Fruit fly (Drosophila melanogaster) whole organism, embryonic: ENCODE measurements around the gene CG33631.
A peak's percentile ranks its signal among the peaks of the same experiment; 100 is the strongest.

ENCODE experiments used
- Asciz ChIP-seq: fragments of 200-800 bp; sonication (Bioruptor generic); optimal IDR thresholded peaks from 2 replicates; lab custom pipeline; 2017; ENCODE audit warnings: missing biosample characterization, mild to moderate bottlenecking, missing genetic modification characterization, missing genetic modification reagents
- Bgb ChIP-seq: fragments of 200-800 bp; sonication (Bioruptor generic); IDR thresholded peaks from 2 replicates; pipeline ENCODE4 v1.3.6; 2022; ENCODE audit warnings: missing biosample characterization, missing genetic modification characterization; ENCODE audit not compliant: partially characterized antibody
- CG10147 ChIP-seq: fragments of 200-800 bp; sonication (Bioruptor generic); optimal IDR thresholded peaks from 2 replicates; lab custom pipeline; 2019; ENCODE audit warnings: missing biosample characterization, mild to moderate bottlenecking, missing genetic modification characterization, moderate library complexity
- CG10462 ChIP-seq: fragments of 200-800 bp; sonication (Bioruptor generic); optimal IDR thresholded peaks from 2 replicates; lab custom pipeline; 2016; ENCODE audit warnings: missing biosample characterization, missing genetic modification characterization
- CG12104 ChIP-seq: fragments of 200-800 bp; sonication (Bioruptor generic); optimal IDR thresholded peaks from 3 replicates; lab custom pipeline; 2016; ENCODE audit warnings: missing biosample characterization, missing genetic modification characterization
- CG13894 ChIP-seq: fragments of 200-800 bp; sonication (Bioruptor generic); optimal IDR thresholded peaks from 3 replicates; lab custom pipeline; 2018; ENCODE audit warnings: missing biosample characterization, mild to moderate bottlenecking, missing genetic modification characterization, moderate library complexity
- CG17612 ChIP-seq: fragments of 200-800 bp; sonication (Bioruptor generic); IDR thresholded peaks from 2 replicates; pipeline ENCODE4 v1.3.6; 2022; ENCODE audit warnings: missing biosample characterization, missing genetic modification characterization
- CG2202 ChIP-seq: fragments of 200-800 bp; sonication (Bioruptor generic); optimal IDR thresholded peaks from 2 replicates; lab custom pipeline; 2018; ENCODE audit warnings: missing biosample characterization, mild to moderate bottlenecking, missing genetic modification characterization
- CG30431 ChIP-seq: fragments of 200-800 bp; sonication (Bioruptor generic); optimal IDR thresholded peaks from 2 replicates; lab custom pipeline; 2017; ENCODE audit warnings: missing biosample characterization, missing genetic modification characterization
- CG34376 ChIP-seq: fragments of 200-800 bp; sonication (Bioruptor generic); optimal IDR thresholded peaks from 2 replicates; lab custom pipeline; 2018; ENCODE audit warnings: missing biosample characterization, mild to moderate bottlenecking, missing genetic modification characterization
- CG34422 ChIP-seq: fragments of 200-800 bp; sonication (Bioruptor generic); IDR thresholded peaks from 3 replicates; pipeline ENCODE4 v1.3.6; 2022; ENCODE audit warnings: missing biosample characterization, missing genetic modification characterization
- CG6175 ChIP-seq: fragments of 200-800 bp; sonication (Bioruptor generic); IDR thresholded peaks from 3 replicates; pipeline ENCODE4 v1.3.6; 2022; ENCODE audit warnings: missing biosample characterization, missing genetic modification characterization
- CG7357 ChIP-seq: fragments of 200-800 bp; sonication (Bioruptor generic); IDR thresholded peaks from 3 replicates; pipeline ENCODE4 v1.3.6; 2022; ENCODE audit warnings: missing biosample characterization, missing genetic modification characterization
- CG7372 ChIP-seq: fragments of 200-800 bp; sonication (Bioruptor generic); IDR thresholded peaks from 2 replicates; pipeline ENCODE4 v1.3.6; 2022; ENCODE audit warnings: missing biosample characterization, missing genetic modification characterization
- CG7556 ChIP-seq: fragments of 200-800 bp; sonication (Bioruptor generic); optimal IDR thresholded peaks from 2 replicates; lab custom pipeline; 2017; ENCODE audit warnings: missing biosample characterization, mild to moderate bottlenecking, missing genetic modification characterization
- CG7745 ChIP-seq: fragments of 200-800 bp; sonication (Bioruptor generic); optimal IDR thresholded peaks from 2 replicates; lab custom pipeline; 2018; ENCODE audit warnings: missing biosample characterization, mild to moderate bottlenecking, missing genetic modification characterization, moderate library complexity
- CG7928 ChIP-seq: fragments of 200-800 bp; sonication (Bioruptor generic); optimal IDR thresholded peaks from 2 replicates; lab custom pipeline; 2017; ENCODE audit warnings: missing biosample characterization, mild to moderate bottlenecking, missing genetic modification characterization
- CG8281 ChIP-seq: fragments of 200-800 bp; sonication (Bioruptor generic); optimal IDR thresholded peaks from 2 replicates; lab custom pipeline; 2018; ENCODE audit warnings: missing biosample characterization, mild to moderate bottlenecking, missing genetic modification characterization, moderate library complexity
- CG8359 ChIP-seq: fragments of 200-800 bp; sonication (Bioruptor generic); optimal IDR thresholded peaks from 2 replicates; lab custom pipeline; 2017; ENCODE audit warnings: missing biosample characterization, mild to moderate bottlenecking, missing genetic modification characterization, borderline replicate concordance
- CG8478 ChIP-seq: fragments of >200 bp; optimal IDR thresholded peaks from 2 replicates; lab custom pipeline; 2018
- CG9609 ChIP-seq: fragments of 200-800 bp; sonication (Bioruptor generic); optimal IDR thresholded peaks from 3 replicates; lab custom pipeline; 2016; ENCODE audit warnings: missing biosample characterization, missing genetic modification characterization
- CG9932 ChIP-seq: fragments of 200-800 bp; sonication (Bioruptor generic); IDR thresholded peaks from 2 replicates; pipeline ENCODE4 v1.3.6; 2022; ENCODE audit warnings: missing biosample characterization, missing genetic modification characterization
- CHES-1-like ChIP-seq: fragments of 200-800 bp; sonication (Bioruptor generic); optimal IDR thresholded peaks from 2 replicates; lab custom pipeline; 2016; ENCODE audit warnings: missing biosample characterization, missing genetic modification characterization
- D19B ChIP-seq: fragments of 200-800 bp; sonication (Bioruptor generic); optimal IDR thresholded peaks from 2 replicates; lab custom pipeline; 2017; ENCODE audit warnings: missing biosample characterization, mild to moderate bottlenecking, missing genetic modification characterization
- Dad ChIP-seq: fragments of 200-800 bp; sonication (Bioruptor generic); optimal IDR thresholded peaks from 3 replicates; lab custom pipeline; 2016; ENCODE audit warnings: missing biosample characterization, missing genetic modification characterization
- Dll ChIP-seq: fragments of 200-800 bp; sonication (Bioruptor generic); IDR thresholded peaks from 4 replicates; pipeline ENCODE4 v1.3.6; 2022; ENCODE audit warnings: missing biosample characterization, missing genetic modification characterization; ENCODE audit not compliant: partially characterized antibody
- Gug ChIP-seq: fragments of 200-800 bp; sonication (Bioruptor generic); IDR thresholded peaks from 4 replicates; pipeline ENCODE4 v1.3.6; 2022; ENCODE audit warnings: missing biosample characterization, missing genetic modification characterization
- HHEX ChIP-seq: fragments of 200-800 bp; sonication (Bioruptor generic); optimal IDR thresholded peaks from 3 replicates; lab custom pipeline; 2017; ENCODE audit warnings: missing biosample characterization, mild to moderate bottlenecking, missing genetic modification characterization, missing genetic modification reagents
- HLH4C ChIP-seq: fragments of 200-800 bp; sonication (Bioruptor generic); IDR thresholded peaks from 3 replicates; pipeline ENCODE4 v1.3.6; 2022; ENCODE audit warnings: missing biosample characterization, missing genetic modification characterization; ENCODE audit not compliant: partially characterized antibody
- Hand ChIP-seq: fragments of 200-800 bp; sonication (Bioruptor generic); optimal IDR thresholded peaks from 2 replicates; lab custom pipeline; 2017; ENCODE audit warnings: mild to moderate bottlenecking, missing biosample characterization, missing genetic modification reagents, missing genetic modification characterization
- Hey ChIP-seq: fragments of 200-800 bp; sonication (Bioruptor generic); optimal IDR thresholded peaks from 3 replicates; lab custom pipeline; 2018; ENCODE audit warnings: missing biosample characterization, mild to moderate bottlenecking, missing genetic modification characterization
- Optix ChIP-seq: fragments of 200-800 bp; sonication (Bioruptor generic); IDR thresholded peaks from 3 replicates; pipeline ENCODE4 v1.3.6; 2022; ENCODE audit warnings: missing biosample characterization, missing genetic modification characterization
- Sin3A ChIP-seq: fragments of >200 bp; optimal IDR thresholded peaks from 2 replicates; lab custom pipeline; 2018
- Sox100B ChIP-seq: fragments of 200-800 bp; sonication (Bioruptor generic); optimal IDR thresholded peaks from 3 replicates; lab custom pipeline; 2018; ENCODE audit warnings: missing biosample characterization, mild to moderate bottlenecking, missing genetic modification characterization
- Usf ChIP-seq: fragments of 200-800 bp; sonication (Bioruptor generic); optimal IDR thresholded peaks from 2 replicates; lab custom pipeline; 2017; ENCODE audit warnings: missing genotype, missing biosample characterization, missing genetic modification characterization
- ara ChIP-seq: fragments of 200-800 bp; sonication (Bioruptor generic); IDR thresholded peaks from 2 replicates; pipeline ENCODE4 v1.3.6; 2022; ENCODE audit warnings: missing biosample characterization, missing genetic modification characterization
- chm ChIP-seq: fragments of 200-800 bp; sonication (Bioruptor generic); IDR thresholded peaks from 2 replicates; pipeline ENCODE4 v1.3.6; 2022; ENCODE audit warnings: missing biosample characterization, missing genetic modification characterization
- exex ChIP-seq: fragments of 200-800 bp; sonication (Bioruptor generic); optimal IDR thresholded peaks from 4 replicates; lab custom pipeline; 2018; ENCODE audit warnings: missing biosample characterization, mild to moderate bottlenecking, missing genetic modification characterization, moderate library complexity
- fd3F ChIP-seq: fragments of 200-800 bp; sonication (Bioruptor generic); optimal IDR thresholded peaks from 2 replicates; lab custom pipeline; 2018; ENCODE audit warnings: missing biosample characterization, mild to moderate bottlenecking, missing genetic modification characterization, moderate library complexity
- luna ChIP-seq: fragments of 200-800 bp; sonication (Bioruptor generic); optimal IDR thresholded peaks from 2 replicates; lab custom pipeline; 2016; ENCODE audit warnings: missing biosample characterization, missing genetic modification characterization
- nerfin-1 ChIP-seq: fragments of 200-800 bp; sonication (Bioruptor generic); optimal IDR thresholded peaks from 3 replicates; lab custom pipeline; 2019; ENCODE audit warnings: missing biosample characterization, mild to moderate bottlenecking, missing genetic modification characterization, moderate library complexity
- nmo ChIP-seq: fragments of 200-800 bp; sonication (Bioruptor generic); optimal IDR thresholded peaks from 2 replicates; lab custom pipeline; 2018; ENCODE audit warnings: missing biosample characterization, mild to moderate bottlenecking, missing genetic modification characterization, moderate library complexity
- org-1 ChIP-seq: fragments of 200-800 bp; sonication (Bioruptor generic); optimal IDR thresholded peaks from 2 replicates; lab custom pipeline; 2017; ENCODE audit warnings: missing biosample characterization, missing genetic modification characterization
- pan ChIP-seq, 4 experiments: fragments of >200 bp in 3 of 4; fragments of 200-800 bp in 1 of 4; sonication (Bioruptor generic) in 1 of 4; optimal IDR thresholded peaks in 3 of 4; IDR thresholded peaks in 1 of 4; 2 replicates each; pipeline versions ENCODE4 v1.3.6 to Lab custom; 2017 to 2022; ENCODE audit warnings: missing biosample characterization in 2 of 4, missing genetic modification characterization in 2 of 4, mixed read lengths in 1 of 4
- pnt ChIP-seq: fragments of 200-800 bp; sonication (Bioruptor generic); optimal IDR thresholded peaks from 3 replicates; lab custom pipeline; 2016; ENCODE audit warnings: missing biosample characterization, missing genetic modification characterization
- sc ChIP-seq, 3 experiments: fragments of >200 bp in 2 of 3; fragments of 200-800 bp in 1 of 3; sonication (Bioruptor generic) in 1 of 3; optimal IDR thresholded peaks; 2 replicates in 2 of 3; 3 replicates in 1 of 3; lab custom pipeline; 2017; ENCODE audit warnings: mild to moderate bottlenecking in 1 of 3, missing biosample characterization in 1 of 3, missing genetic modification characterization in 1 of 3, missing genetic modification reagents in 1 of 3
- sisA ChIP-seq: fragments of 200-800 bp; sonication (Bioruptor generic); IDR thresholded peaks from 2 replicates; pipeline ENCODE4 v1.3.6; 2022; ENCODE audit warnings: missing biosample characterization, missing genetic modification characterization
- ssp ChIP-seq: fragments of 200-800 bp; sonication (Bioruptor generic); IDR thresholded peaks from 2 replicates; pipeline ENCODE4 v1.3.6; 2022; ENCODE audit warnings: missing biosample characterization, missing genetic modification characterization
- stwl ChIP-seq: fragments of 200-800 bp; sonication (Bioruptor generic); optimal IDR thresholded peaks from 3 replicates; lab custom pipeline; 2018; ENCODE audit warnings: missing biosample characterization, mild to moderate bottlenecking, missing genetic modification characterization, moderate library complexity
- usp ChIP-seq: fragments of >200 bp; optimal IDR thresholded peaks from 2 replicates; lab custom pipeline; 2017; ENCODE audit warnings: missing biosample characterization, missing genetic modification characterization

Gene CG33631

dm6 chr3R:10048842-10049527, 14.8 kb upstream of the CG33631 start, which contains the start of gene ohgt (continued):
- TF ChIP-seq CHES-1-like: peak; percentile 5
- TF ChIP-seq exex (tag; lab: Kevin White, UChicago): no peak
- TF ChIP-seq pan (optimal IDR thresholded peaks at IDR 0.05; lab: Kevin White, UChicago): no peak
- no peak for TF ChIP-seq pan (GFP tag; optimal IDR thresholded peaks at IDR 0.05 in 1 of 2, IDR thresholded peaks at IDR 0.05 in 1 of 2)
- TF ChIP-seq fd3F (GFP tag; lab: Kevin White, UChicago): no peak
- TF ChIP-seq sc (optimal IDR thresholded peaks at IDR 0.05; lab: Kevin White, UChicago): no peak
- no peak for TF ChIP-seq sc (GFP tag; optimal IDR thresholded peaks at IDR 0.05; lab: Kevin White, UChicago)
- no peak for TF ChIP-seq CG13894 (tag; lab: Kevin White, UChicago)
- no peak for TF ChIP-seq sisA (GFP tag; lab: Robert Waterston, UW)
- no peak for TF ChIP-seq Usf (GFP tag; lab: Kevin White, UChicago)
- TF ChIP-seq Gug (GFP tag; lab: Robert Waterston, UW): no peak
- no peak for TF ChIP-seq CG34376 (GFP tag; lab: Kevin White, UChicago)
- no peak for TF ChIP-seq CG30431 (GFP tag; lab: Kevin White, UChicago)
- TF ChIP-seq ssp (GFP tag; lab: Robert Waterston, UW): no peak
- no peak for TF ChIP-seq Sin3A
- TF ChIP-seq ara (GFP tag; lab: Robert Waterston, UW): no peak
- no peak for TF ChIP-seq Sox100B (GFP tag; lab: Kevin White, UChicago)
- no peak for TF ChIP-seq Hand (GFP tag; lab: Kevin White, UChicago)
- no peak for TF ChIP-seq CG8478 (lab: Kevin White, UChicago)
- peak; percentile 8 for TF ChIP-seq nerfin-1
- TF ChIP-seq CG10147: no peak
- TF ChIP-seq CG8281 (tag; lab: Kevin White, UChicago): no peak
- TF ChIP-seq Dad (GFP tag; lab: Kevin White, UChicago): no peak
- TF ChIP-seq HHEX (GFP tag; lab: Kevin White, UChicago): no peak
- TF ChIP-seq Bgb (GFP tag; lab: Robert Waterston, UW): peak; percentile 33; the same call in 1 of the 2 replicates
- no peak for TF ChIP-seq CG9932 (GFP tag; lab: Robert Waterston, UW)
- no peak for TF ChIP-seq CG17612 (GFP tag; lab: Robert Waterston, UW)
- TF ChIP-seq CG6175 (GFP tag; lab: Robert Waterston, UW): no peak
- TF ChIP-seq Asciz: no peak
- TF ChIP-seq CG7556: no peak
- TF ChIP-seq chm: no peak
- no peak for TF ChIP-seq usp (GFP tag; lab: Kevin White, UChicago)
- no peak for TF ChIP-seq CG2202
- TF ChIP-seq org-1 (GFP tag; lab: Kevin White, UChicago): no peak
- TF ChIP-seq stwl (tag; lab: Kevin White, UChicago): no peak
- TF ChIP-seq Optix (GFP tag; lab: Robert Waterston, UW): no peak
- no peak for TF ChIP-seq CG7357 (GFP tag; lab: Robert Waterston, UW)
- TF ChIP-seq CG8359: no peak
- TF ChIP-seq CG34422 (GFP tag; lab: Robert Waterston, UW): no peak
- no peak for TF ChIP-seq D19B
- TF ChIP-seq CG7372: no peak
- TF ChIP-seq CG12104 (GFP tag; lab: Kevin White, UChicago): no peak
- no peak for TF ChIP-seq CG9609 (GFP tag; lab: Kevin White, UChicago)
- TF ChIP-seq Dll (GFP tag; lab: Robert Waterston, UW): 0 out of 4 replicates have a peak, but pooled peaks have one; percentile 50
- TF ChIP-seq nmo: peak; percentile 33
- no peak for TF ChIP-seq CG7928 (GFP tag; lab: Kevin White, UChicago)
- TF ChIP-seq CG7745 (tag; lab: Kevin White, UChicago): no peak
- TF ChIP-seq CG10462 (GFP tag; lab: Kevin White, UChicago): no peak
- no peak for TF ChIP-seq Hey
- no peak for TF ChIP-seq pnt (GFP tag; lab: Kevin White, UChicago)
- TF ChIP-seq luna (GFP tag; lab: Kevin White, UChicago): no peak
- peak; percentile 55; the same call in 2 of the 3 replicates for TF ChIP-seq HLH4C (GFP tag; lab: Robert Waterston, UW)
